Fruit fly (Drosophila melanogaster) whole organism, prepupa: Measurements from ENCODE around the gene CG7728.

Experiments
- Blimp-1 ChIP-seq: fragments of 200-800 bp; sonication (Bioruptor generic); optimal IDR thresholded peaks from 3 replicates; lab custom pipeline; 2017; ENCODE audit warnings: missing biosample characterization, missing genetic modification characterization, mild to moderate bottlenecking, moderate library complexity, missing genetic modification reagents
- CG16779 ChIP-seq: fragments of 200-800 bp; sonication (Bioruptor generic); optimal IDR thresholded peaks from 3 replicates; lab custom pipeline; 2017; ENCODE audit warnings: missing biosample characterization, mild to moderate bottlenecking, missing genetic modification characterization
- CG6808 ChIP-seq: fragments of 200-800 bp; sonication (Bioruptor generic); optimal IDR thresholded peaks from 3 replicates; lab custom pipeline; 2017; ENCODE audit warnings: missing biosample characterization, missing genetic modification characterization, mild to moderate bottlenecking, moderate library complexity, missing genetic modification reagents
- CG6854 ChIP-seq: fragments of 200-800 bp; sonication (Bioruptor generic); optimal IDR thresholded peaks from 2 replicates; lab custom pipeline; 2017; ENCODE audit warnings: missing biosample characterization, mild to moderate bottlenecking, missing genetic modification characterization
- Hr39 ChIP-seq: fragments of 200-800 bp; sonication (Bioruptor generic); optimal IDR thresholded peaks from 2 replicates; lab custom pipeline; 2016; ENCODE audit warnings: missing biosample characterization, missing genetic modification characterization
- dac ChIP-seq: fragments of 200-800 bp; sonication (Bioruptor generic); optimal IDR thresholded peaks from 2 replicates; lab custom pipeline; 2017; ENCODE audit warnings: missing biosample characterization, mild to moderate bottlenecking, missing genetic modification characterization

DNA sequence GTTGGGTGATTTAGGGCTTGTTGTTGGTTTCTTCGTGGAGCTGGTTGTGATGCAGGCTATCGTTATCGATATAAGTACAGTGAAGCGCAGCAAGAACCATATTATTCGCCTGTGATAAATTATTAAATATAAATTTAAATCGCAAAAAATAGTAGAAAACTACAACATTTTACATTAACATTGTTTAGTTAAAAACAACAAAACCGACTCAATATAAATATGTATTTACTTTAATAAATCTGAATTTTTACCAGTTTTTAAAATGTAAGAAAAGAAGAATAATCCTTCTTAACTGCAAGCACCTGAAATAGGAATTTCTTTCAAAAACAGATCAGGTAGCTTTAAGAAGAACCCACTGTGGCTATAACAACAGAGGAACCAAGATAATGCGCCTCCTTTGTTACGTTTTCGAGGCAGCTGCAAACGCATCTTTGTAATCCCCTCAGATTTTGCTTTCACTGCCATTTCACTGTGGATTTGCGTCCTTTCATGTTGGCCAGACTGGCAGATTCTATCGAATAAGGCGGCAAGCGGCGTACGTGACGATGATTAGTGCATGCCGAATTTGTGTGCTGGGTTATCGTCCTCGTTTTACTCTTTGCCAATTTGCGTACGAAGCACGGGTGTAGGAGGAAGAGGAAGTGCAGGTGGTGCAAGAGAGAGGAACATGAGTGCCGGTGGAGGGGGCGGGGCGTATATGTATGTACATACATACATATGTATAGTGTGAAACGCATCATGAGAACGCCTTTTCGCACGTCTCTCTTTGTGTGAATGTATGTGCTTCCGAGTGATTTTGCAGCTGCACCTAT is 5.6 kb upstream of the CG7728 start:
- TF ChIP-seq Hr39 (GFP tag; lab: Kevin White, UChicago) (peak; percentile 40), CG6854 (GFP tag; lab: Kevin White, UChicago) (no peak), CG6808 (no peak), dac (GFP tag; lab: Kevin White, UChicago) (no peak), Blimp-1 (GFP tag; lab: Kevin White, UChicago) (no peak), CG16779 (tag; lab: Kevin White, UChicago) (no peak)
